Worm (Caenorhabditis elegans) whole organism, L2 larva: ENCODE data around the gene ZK1248.11.

Source experiments
- C34F6.9 ChIP-seq: fragments of 150-350 bp; optimal IDR thresholded peaks from 2 replicates; lab custom pipeline; 2014; ENCODE audit warnings: missing biosample characterization, missing genetic modification characterization
- F13H6.1 ChIP-seq: sonication (generic microtip); optimal IDR thresholded peaks from 2 replicates; lab custom pipeline; 2016; ENCODE audit warnings: missing genetic modification characterization, missing compliant biosample characterization
- R02D3.7 ChIP-seq: fragments of 150-350 bp; optimal IDR thresholded peaks from 2 replicates; lab custom pipeline; 2014; ENCODE audit warnings: missing biosample characterization, missing genetic modification characterization
- Y55F3AM.14 ChIP-seq: fragments of 200-800 bp; sonication (Bioruptor generic); optimal IDR thresholded peaks from 2 replicates; lab custom pipeline; 2018; ENCODE audit warnings: mild to moderate bottlenecking, missing genetic modification characterization, missing compliant biosample characterization
- ZK546.5 ChIP-seq: sonication (generic microtip); optimal IDR thresholded peaks from 2 replicates; lab custom pipeline; 2017; ENCODE audit warnings: missing biosample characterization, missing genetic modification characterization
- alr-1 ChIP-seq: fragments of 150-350 bp; optimal IDR thresholded peaks from 2 replicates; lab custom pipeline; 2014; ENCODE audit warnings: missing biosample characterization, missing genetic modification characterization
- aly-2 ChIP-seq: fragments of 150-350 bp; optimal IDR thresholded peaks from 2 replicates; lab custom pipeline; 2014; ENCODE audit warnings: missing biosample characterization, missing genetic modification characterization
- ama-1 ChIP-seq: fragments of 150-350 bp; optimal IDR thresholded peaks from 2 replicates; lab custom pipeline; 2018; ENCODE audit warnings: inconsistent platforms
- blmp-1 ChIP-seq: sonication (generic microtip); optimal IDR thresholded peaks from 2 replicates; lab custom pipeline; 2017; ENCODE audit warnings: missing genetic modification characterization, mild to moderate bottlenecking, missing compliant biosample characterization, antibody characterized with exemption, moderate library complexity; ENCODE audit not compliant: insufficient read depth
- ceh-16 ChIP-seq: fragments of 150-350 bp; optimal IDR thresholded peaks from 2 replicates; lab custom pipeline; 2014; ENCODE audit warnings: missing biosample characterization, missing genetic modification characterization
- ceh-82 ChIP-seq: fragments of 150-350 bp; optimal IDR thresholded peaks from 2 replicates; lab custom pipeline; 2014; ENCODE audit warnings: missing biosample characterization, missing genetic modification characterization
- crh-2 ChIP-seq: sonication (generic microtip); optimal IDR thresholded peaks from 2 replicates; lab custom pipeline; 2017; ENCODE audit warnings: missing biosample characterization, missing genetic modification characterization
- dmd-4 ChIP-seq: sonication (generic microtip); optimal IDR thresholded peaks from 2 replicates; lab custom pipeline; 2017; ENCODE audit warnings: missing biosample characterization, missing genetic modification characterization
- elt-1 ChIP-seq: fragments of 150-350 bp; optimal IDR thresholded peaks from 2 replicates; lab custom pipeline; 2014; ENCODE audit warnings: missing biosample characterization, missing genetic modification characterization
- elt-3 ChIP-seq: sonication (generic microtip); optimal IDR thresholded peaks from 2 replicates; lab custom pipeline; 2017; ENCODE audit warnings: missing biosample characterization, missing genetic modification characterization
- fos-1 ChIP-seq: fragments of 150-350 bp; optimal IDR thresholded peaks from 2 replicates; lab custom pipeline; 2014; ENCODE audit warnings: missing biosample characterization, missing genetic modification characterization
- gmeb-1 ChIP-seq: fragments of 150-350 bp; optimal IDR thresholded peaks from 2 replicates; lab custom pipeline; 2014; ENCODE audit warnings: missing biosample characterization, missing genetic modification characterization
- lin-13 ChIP-seq: fragments of 150-350 bp; optimal IDR thresholded peaks from 2 replicates; lab custom pipeline; 2014; ENCODE audit warnings: missing biosample characterization, missing genetic modification reagents, missing genetic modification characterization
- lin-39 ChIP-seq: fragments of 150-350 bp; optimal IDR thresholded peaks from 2 replicates; lab custom pipeline; 2014; ENCODE audit warnings: missing biosample characterization, missing genetic modification reagents, missing genetic modification characterization
- lsy-2 ChIP-seq, 2 experiments: fragments of 150-350 bp in 1 of 2; sonication (generic microtip) in 1 of 2; optimal IDR thresholded peaks; 2 replicates each; lab custom pipeline; 2014 to 2017; ENCODE audit warnings: missing biosample characterization in 2 of 2, missing genetic modification characterization in 2 of 2
- mab-5 ChIP-seq: fragments of 150-350 bp; optimal IDR thresholded peaks from 2 replicates; lab custom pipeline; 2014; ENCODE audit warnings: missing biosample characterization, missing genetic modification characterization
- mbf-1 ChIP-seq: sonication (generic microtip); optimal IDR thresholded peaks from 2 replicates; lab custom pipeline; 2017; ENCODE audit warnings: missing biosample characterization, missing genetic modification characterization
- nhr-10 ChIP-seq: sonication (generic microtip); optimal IDR thresholded peaks from 2 replicates; lab custom pipeline; 2017; ENCODE audit warnings: missing biosample characterization, missing genetic modification characterization
- nhr-11 ChIP-seq: fragments of 150-350 bp; optimal IDR thresholded peaks from 2 replicates; lab custom pipeline; 2014; ENCODE audit warnings: missing biosample characterization, missing genetic modification characterization
- nhr-129 ChIP-seq: fragments of 150-350 bp; optimal IDR thresholded peaks from 2 replicates; lab custom pipeline; 2014; ENCODE audit warnings: missing biosample characterization, missing genetic modification characterization
- nhr-21 ChIP-seq: fragments of 150-350 bp; optimal IDR thresholded peaks from 2 replicates; lab custom pipeline; 2014; ENCODE audit warnings: missing biosample characterization, missing genetic modification characterization
- nhr-23 ChIP-seq: fragments of 150-350 bp; optimal IDR thresholded peaks from 2 replicates; lab custom pipeline; 2014; ENCODE audit warnings: missing biosample characterization, missing genetic modification reagents, missing genetic modification characterization
- nhr-237 ChIP-seq: fragments of 150-350 bp; optimal IDR thresholded peaks from 2 replicates; lab custom pipeline; 2014; ENCODE audit warnings: missing biosample characterization, missing genetic modification characterization
- nhr-25 ChIP-seq: fragments of 150-350 bp; sonication (generic microtip); optimal IDR thresholded peaks from 3 replicates; lab custom pipeline; 2014; ENCODE audit warnings: missing biosample characterization, missing genetic modification characterization
- nhr-6 ChIP-seq: fragments of 150-350 bp; optimal IDR thresholded peaks from 2 replicates; lab custom pipeline; 2014; ENCODE audit warnings: missing biosample characterization, missing genetic modification characterization
- nhr-77 ChIP-seq: fragments of 150-350 bp; optimal IDR thresholded peaks from 2 replicates; lab custom pipeline; 2014; ENCODE audit warnings: missing biosample characterization, missing genetic modification characterization
- peb-1 ChIP-seq: fragments of 150-350 bp; optimal IDR thresholded peaks from 2 replicates; lab custom pipeline; 2014; ENCODE audit warnings: missing biosample characterization, missing genetic modification characterization
- sem-4 ChIP-seq: fragments of 150-350 bp; optimal IDR thresholded peaks from 2 replicates; lab custom pipeline; 2014; ENCODE audit warnings: missing biosample characterization, missing genetic modification reagents, missing genetic modification characterization
- skn-1 ChIP-seq: sonication (generic microtip); optimal IDR thresholded peaks from 2 replicates; lab custom pipeline; 2017; ENCODE audit warnings: missing biosample characterization, missing genetic modification characterization
- sma-3 ChIP-seq: sonication (generic microtip); optimal IDR thresholded peaks from 2 replicates; lab custom pipeline; 2016; ENCODE audit warnings: missing genetic modification reagents, missing genetic modification characterization, missing compliant biosample characterization
- sma-9 ChIP-seq, 2 experiments: fragments of 150-350 bp in 1 of 2; sonication (generic microtip) in 1 of 2; optimal IDR thresholded peaks; 2 replicates each; lab custom pipeline; 2014 to 2016; ENCODE audit warnings: missing genetic modification characterization in 2 of 2, mild to moderate bottlenecking in 1 of 2, missing biosample characterization in 1 of 2, missing compliant biosample characterization in 1 of 2, missing genetic modification reagents in 1 of 2, moderate library complexity in 1 of 2
- snpc-4 ChIP-seq: fragments of 150-350 bp; optimal IDR thresholded peaks from 2 replicates; lab custom pipeline; 2014; ENCODE audit warnings: missing biosample characterization, missing genetic modification characterization
- unc-55 ChIP-seq: fragments of 150-350 bp; sonication (generic microtip); optimal IDR thresholded peaks from 3 replicates; lab custom pipeline; 2014; ENCODE audit warnings: missing biosample characterization, missing genetic modification reagents, missing genetic modification characterization
- unc-62 ChIP-seq: fragments of 150-350 bp; optimal IDR thresholded peaks from 2 replicates; lab custom pipeline; 2014; ENCODE audit warnings: missing biosample characterization, missing genetic modification reagents, missing genetic modification characterization
- zag-1 ChIP-seq: fragments of 150-350 bp; optimal IDR thresholded peaks from 2 replicates; lab custom pipeline; 2014; ENCODE audit warnings: missing biosample characterization, missing genetic modification characterization
- ztf-1 ChIP-seq: fragments of 200-800 bp; sonication (Bioruptor generic); conservative IDR thresholded peaks from 2 replicates; pipeline ENCODE4 v1.3.6; 2022; ENCODE audit warnings: missing genetic modification characterization, missing compliant biosample characterization
- ztf-11 ChIP-seq: sonication (generic microtip); optimal IDR thresholded peaks from 2 replicates; lab custom pipeline; 2017; ENCODE audit warnings: missing biosample characterization, missing genetic modification characterization

Gene ZK1248.11

ce11 chrII:5844694-5845129 is 16.3 kb upstream of the ZK1248.11 start (continued):
- TF ChIP-seq nhr-10 (tag; lab: Kevin White, UChicago): peak; percentile 97
- peak; percentile 64 for TF ChIP-seq mbf-1
- TF ChIP-seq nhr-21 (tag; lab: Kevin White, UChicago): peak; percentile 99
- TF ChIP-seq ceh-16 (tag; lab: Kevin White, UChicago): peak; percentile 96
- TF ChIP-seq sem-4 (tag; lab: Kevin White, UChicago): peak; percentile 99
- TF ChIP-seq sma-3 (GFP tag; lab: Kevin White, UChicago): peak; percentile 99
- TF ChIP-seq nhr-11 (tag; lab: Kevin White, UChicago): peak; percentile 88

DNA sequence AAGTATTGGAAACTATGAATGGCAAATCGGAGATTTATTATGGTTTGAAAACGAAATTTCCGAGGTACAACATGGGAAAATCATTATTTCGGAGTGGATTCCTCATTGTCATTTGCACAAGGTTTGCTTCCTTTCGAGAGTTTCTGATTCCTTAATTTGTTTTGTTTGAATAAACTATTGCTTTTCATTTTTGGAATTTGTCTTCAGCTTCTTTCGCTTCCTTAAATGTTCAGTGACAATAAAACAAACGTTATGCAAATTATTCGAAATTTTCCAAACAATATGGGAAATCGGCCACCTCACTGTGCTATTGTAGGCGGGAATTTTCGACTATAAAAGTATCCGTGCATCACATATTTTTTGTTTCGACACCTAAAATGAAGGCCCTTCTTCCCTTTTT is 13.5 kb upstream of the ZK1248.11 start, which contains the start of gene nep-25:
TSS of gene nep-25 (plus strand) at position 375 of the 400 bp plus-strand sequence.
- no peak for TF ChIP-seq nhr-23 (tag; lab: Kevin White, UChicago)
- no peak for TF ChIP-seq snpc-4 (tag; lab: Kevin White, UChicago)
- no peak for TF ChIP-seq crh-2 (tag; lab: Kevin White, UChicago)
- TF ChIP-seq gmeb-1 (tag; lab: Kevin White, UChicago): no peak
- no peak for TF ChIP-seq lin-13
- no peak for TF ChIP-seq nhr-6 (tag; lab: Kevin White, UChicago)

DNA sequence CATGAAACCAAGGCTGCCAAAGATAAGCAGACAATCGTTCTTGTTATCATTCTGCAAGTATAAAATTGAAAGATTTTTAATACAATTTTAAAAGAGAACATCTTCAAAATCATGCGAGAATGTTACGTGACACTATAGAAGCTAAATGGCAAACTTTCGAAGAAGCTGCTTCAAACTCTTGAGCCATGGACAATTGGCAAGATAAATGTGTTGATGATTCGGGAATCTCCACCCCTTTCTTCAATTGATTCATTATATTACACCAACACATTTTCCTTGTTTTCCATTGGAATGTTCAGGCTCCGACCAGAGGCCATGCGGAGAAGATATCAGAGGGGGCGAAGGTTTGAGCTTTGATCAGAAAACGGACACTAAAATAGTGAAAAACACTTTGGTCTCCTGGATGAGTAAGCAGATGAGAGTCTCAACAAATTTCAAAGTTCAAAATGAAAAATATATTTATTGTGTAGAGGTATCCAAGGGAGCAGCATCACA is 12.7 kb upstream of the ZK1248.11 start, which contains the start of gene lec-5:
TSS of gene lec-5 (minus strand) at position 51 of the 495 bp plus-strand sequence.
- peak in 1 of 2 experiments; percentile 33 for TF ChIP-seq lsy-2 (tag; optimal IDR thresholded peaks at IDR 0.05; lab: Kevin White, UChicago)
- no peak for TF ChIP-seq C34F6.9 (tag; lab: Kevin White, UChicago)
- TF ChIP-seq mab-5 (tag; lab: Kevin White, UChicago): peak; percentile 25
- TF ChIP-seq sma-9 (GFP tag; optimal IDR thresholded peaks at IDR 0.05; lab: Kevin White, UChicago): peak; percentile 60
- no peak for TF ChIP-seq sma-9 (tag; optimal IDR thresholded peaks at IDR 0.05; lab: Kevin White, UChicago)
- peak; percentile 45 for TF ChIP-seq nhr-129 (tag; lab: Kevin White, UChicago)
- no peak for TF ChIP-seq lin-39 (tag; lab: Kevin White, UChicago)
- no peak for TF ChIP-seq nhr-77 (tag; lab: Kevin White, UChicago)
- TF ChIP-seq skn-1 (tag; lab: Kevin White, UChicago): no peak
- TF ChIP-seq F13H6.1: peak; percentile 48
- TF ChIP-seq, all 48 proteins: peak for 5

DNA sequence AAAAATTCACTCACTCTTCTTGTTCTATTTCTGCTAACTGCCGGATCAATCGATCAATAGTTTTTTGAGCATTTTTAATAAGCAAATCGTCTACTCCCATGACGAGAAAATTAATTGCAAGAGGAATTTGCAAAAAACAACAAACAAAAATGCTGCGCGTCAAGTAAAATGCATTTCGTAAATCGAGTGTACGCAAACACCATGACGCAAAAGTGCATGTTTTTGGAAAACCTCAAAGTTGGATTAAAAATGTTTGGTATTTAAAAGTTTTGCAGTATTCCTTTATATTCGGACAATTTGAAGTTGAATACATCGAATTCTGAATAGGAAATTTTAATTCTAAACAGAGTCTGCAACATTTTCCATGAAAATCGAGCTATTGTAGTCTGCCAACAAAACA is 10.8 kb upstream of the ZK1248.11 start, which contains the start of gene ZK1248.19:
TSS of gene ZK1248.19 (minus strand) at position 188 of the 400 bp plus-strand sequence.
- TF ChIP-seq F13H6.1 (no peak), nhr-237 (no peak), fos-1 (tag; lab: Kevin White, UChicago) (no peak), sma-9 (GFP tag; optimal IDR thresholded peaks at IDR 0.05; lab: Kevin White, UChicago) (peak; percentile 13), sma-9 (tag; optimal IDR thresholded peaks at IDR 0.05; lab: Kevin White, UChicago) (no peak), lsy-2 (tag; optimal IDR thresholded peaks at IDR 0.05; lab: Kevin White, UChicago) (peak; percentile 4 to 63), mab-5 (tag; lab: Kevin White, UChicago) (no peak), ztf-11 (no peak), nhr-21 (tag; lab: Kevin White, UChicago) (no peak), lin-39 (tag; lab: Kevin White, UChicago) (no peak), peb-1 (no peak), R02D3.7 (tag; lab: Kevin White, UChicago) (peak; percentile 67), gmeb-1 (tag; lab: Kevin White, UChicago) (peak; percentile 34), ztf-1 (no peak), blmp-1 (tag; lab: Kevin White, UChicago) (no peak), ama-1 (lab: Kevin White, UChicago) (no peak), nhr-25 (tag; lab: Kevin White, UChicago) (no peak), unc-55 (peak; percentile 57), alr-1 (tag; lab: Kevin White, UChicago) (no peak), ceh-82 (tag; lab: Kevin White, UChicago) (no peak), sem-4 (tag; lab: Kevin White, UChicago) (no peak), nhr-129 (tag; lab: Kevin White, UChicago) (peak; percentile 44), lin-13 (no peak), nhr-6 (tag; lab: Kevin White, UChicago) (no peak), Y55F3AM.14 (no peak), zag-1 (tag; lab: Kevin White, UChicago) (no peak), elt-1 (no peak), nhr-77 (tag; lab: Kevin White, UChicago) (no peak), elt-3 (no peak), mbf-1 (no peak), crh-2 (tag; lab: Kevin White, UChicago) (no peak), unc-62 (GFP tag; lab: Kevin White, UChicago) (no peak), aly-2 (tag; lab: Kevin White, UChicago) (no peak), ZK546.5 (tag; lab: Kevin White, UChicago) (no peak), dmd-4 (no peak), C34F6.9 (tag; lab: Kevin White, UChicago) (peak; percentile 36)
